Worm (Caenorhabditis elegans) whole organism, L3 larva: Measurements from ENCODE around the gene Y57G11B.3.

Experiments
- R02D3.7 ChIP-seq: fragments of 150-350 bp; optimal IDR thresholded peaks from 2 replicates; lab custom pipeline; 2014; ENCODE audit warnings: missing biosample characterization, missing genetic modification characterization
- ZK546.5 ChIP-seq: sonication (generic microtip); optimal IDR thresholded peaks from 2 replicates; lab custom pipeline; 2017; ENCODE audit warnings: missing biosample characterization, missing genetic modification characterization
- aly-2 ChIP-seq: fragments of 150-350 bp; optimal IDR thresholded peaks from 2 replicates; lab custom pipeline; 2014; ENCODE audit warnings: missing biosample characterization, missing genetic modification characterization
- ama-1 ChIP-seq: fragments of 150-350 bp; optimal IDR thresholded peaks from 2 replicates; lab custom pipeline; 2018
- ceh-16 ChIP-seq: sonication (generic microtip); optimal IDR thresholded peaks from 2 replicates; lab custom pipeline; 2017; ENCODE audit warnings: missing biosample characterization, missing genetic modification characterization
- ceh-28 ChIP-seq: fragments of 150-350 bp; optimal IDR thresholded peaks from 2 replicates; lab custom pipeline; 2014; ENCODE audit warnings: missing biosample characterization, missing genetic modification reagents, missing genetic modification characterization
- ceh-82 ChIP-seq: fragments of 150-350 bp; optimal IDR thresholded peaks from 2 replicates; lab custom pipeline; 2014; ENCODE audit warnings: missing biosample characterization, missing genetic modification characterization
- ceh-9 ChIP-seq: sonication (generic microtip); optimal IDR thresholded peaks from 2 replicates; lab custom pipeline; 2018; ENCODE audit warnings: missing biosample characterization, missing genetic modification characterization
- daf-12 ChIP-seq: fragments of 150-350 bp; optimal IDR thresholded peaks from 2 replicates; lab custom pipeline; 2014; ENCODE audit warnings: missing biosample characterization, missing genetic modification reagents, missing genetic modification characterization
- egl-27 ChIP-seq: sonication (generic microtip); optimal IDR thresholded peaks from 4 replicates; lab custom pipeline; 2017; ENCODE audit warnings: missing biosample characterization, missing genetic modification reagents, missing genetic modification characterization
- egl-5 ChIP-seq: fragments of 150-350 bp; optimal IDR thresholded peaks from 2 replicates; lab custom pipeline; 2017; ENCODE audit warnings: missing biosample characterization, missing genetic modification reagents, missing genetic modification characterization, inconsistent platforms
- elt-1 ChIP-seq: fragments of 150-350 bp; optimal IDR thresholded peaks from 2 replicates; lab custom pipeline; 2014; ENCODE audit warnings: missing biosample characterization, missing genetic modification characterization
- elt-2 ChIP-seq: sonication (generic microtip); optimal IDR thresholded peaks from 2 replicates; lab custom pipeline; 2016; ENCODE audit warnings: missing genetic modification reagents, mild to moderate bottlenecking, missing genetic modification characterization, missing compliant biosample characterization
- elt-3 ChIP-seq, 3 experiments: fragments of 150-350 bp in 1 of 3; sonication (generic microtip) in 2 of 3; optimal IDR thresholded peaks; 2 replicates in 2 of 3; 4 replicates in 1 of 3; lab custom pipeline; 2014 to 2017; ENCODE audit warnings: missing biosample characterization in 3 of 3, missing genetic modification characterization in 3 of 3
- eor-1 ChIP-seq, 2 experiments: fragments of 150-350 bp; optimal IDR thresholded peaks; 2 replicates each; lab custom pipeline; 2014 to 2018; ENCODE audit warnings: missing biosample characterization in 2 of 2, missing genetic modification characterization in 2 of 2
- fkh-10 ChIP-seq: sonication (generic microtip); optimal IDR thresholded peaks from 2 replicates; lab custom pipeline; 2017; ENCODE audit warnings: missing biosample characterization, missing genetic modification reagents, missing genetic modification characterization
- fkh-2 ChIP-seq: fragments of 150-350 bp; optimal IDR thresholded peaks from 2 replicates; lab custom pipeline; 2014; ENCODE audit warnings: missing biosample characterization, missing genetic modification reagents, missing genetic modification characterization
- fos-1 ChIP-seq: fragments of 150-350 bp; optimal IDR thresholded peaks from 2 replicates; lab custom pipeline; 2014; ENCODE audit warnings: missing biosample characterization, missing genetic modification characterization
- jun-1 ChIP-seq: fragments of 150-350 bp; optimal IDR thresholded peaks from 2 replicates; lab custom pipeline; 2014; ENCODE audit warnings: missing biosample characterization, missing genetic modification reagents, missing genetic modification characterization
- lin-39 ChIP-seq: fragments of 150-350 bp; optimal IDR thresholded peaks from 2 replicates; lab custom pipeline; 2018; ENCODE audit warnings: missing biosample characterization, missing genetic modification reagents, missing genetic modification characterization
- lsy-12 ChIP-seq: sonication (generic microtip); optimal IDR thresholded peaks from 2 replicates; lab custom pipeline; 2016; ENCODE audit warnings: mild to moderate bottlenecking, missing genetic modification characterization, missing compliant biosample characterization
- mdl-1 ChIP-seq: fragments of 150-350 bp; optimal IDR thresholded peaks from 2 replicates; lab custom pipeline; 2014; ENCODE audit warnings: missing biosample characterization, missing genetic modification characterization
- mml-1 ChIP-seq: fragments of 150-350 bp; sonication (generic microtip); optimal IDR thresholded peaks from 3 replicates; lab custom pipeline; 2014; ENCODE audit warnings: missing biosample characterization, missing genetic modification characterization
- nfya-1 ChIP-seq: sonication (generic microtip); optimal IDR thresholded peaks from 2 replicates; lab custom pipeline; 2017; ENCODE audit warnings: missing genetic modification characterization, mild to moderate bottlenecking, missing compliant biosample characterization, antibody characterized with exemption, moderate library complexity; ENCODE audit not compliant: insufficient read depth
- nhr-11 ChIP-seq: fragments of 150-350 bp; optimal IDR thresholded peaks from 2 replicates; lab custom pipeline; 2014; ENCODE audit warnings: missing biosample characterization, missing genetic modification characterization
- nhr-12 ChIP-seq: fragments of 150-350 bp; optimal IDR thresholded peaks from 2 replicates; lab custom pipeline; 2014; ENCODE audit warnings: missing biosample characterization, missing genetic modification characterization
- nhr-23 ChIP-seq: fragments of 150-350 bp; optimal IDR thresholded peaks from 2 replicates; lab custom pipeline; 2014; ENCODE audit warnings: missing biosample characterization, missing genetic modification reagents, missing genetic modification characterization
- nhr-25 ChIP-seq: sonication (generic microtip); optimal IDR thresholded peaks from 2 replicates; lab custom pipeline; 2017; ENCODE audit warnings: missing biosample characterization, missing genetic modification characterization
- nhr-28 ChIP-seq: fragments of 150-350 bp; optimal IDR thresholded peaks from 2 replicates; lab custom pipeline; 2014; ENCODE audit warnings: missing biosample characterization, missing genetic modification characterization
- nhr-43 ChIP-seq: sonication (generic microtip); optimal IDR thresholded peaks from 2 replicates; lab custom pipeline; 2016; ENCODE audit warnings: mild to moderate bottlenecking, missing genetic modification characterization, missing compliant biosample characterization; ENCODE audit not compliant: poor library complexity, severe bottlenecking
- nhr-67 ChIP-seq: fragments of 150-350 bp; optimal IDR thresholded peaks from 2 replicates; lab custom pipeline; 2014; ENCODE audit warnings: missing biosample characterization, missing genetic modification characterization
- nhr-76 ChIP-seq: fragments of 150-350 bp; sonication (generic microtip); optimal IDR thresholded peaks from 5 replicates; lab custom pipeline; 2014; ENCODE audit warnings: missing biosample characterization, missing genetic modification characterization
- nhr-77 ChIP-seq: fragments of 150-350 bp; optimal IDR thresholded peaks from 2 replicates; lab custom pipeline; 2014; ENCODE audit warnings: missing biosample characterization, missing genetic modification characterization
- pha-4 ChIP-seq: fragments of 150-350 bp; optimal IDR thresholded peaks from 2 replicates; lab custom pipeline; 2014; ENCODE audit warnings: missing biosample characterization, missing genetic modification reagents, missing genetic modification characterization
- pqm-1 ChIP-seq: fragments of 150-350 bp; optimal IDR thresholded peaks from 2 replicates; lab custom pipeline; 2017; ENCODE audit warnings: missing biosample characterization, missing genetic modification characterization, inconsistent platforms
- sea-2 ChIP-seq: fragments of 150-350 bp; sonication (generic microtip); optimal IDR thresholded peaks from 4 replicates; lab custom pipeline; 2014; ENCODE audit warnings: missing biosample characterization, missing genetic modification reagents, missing genetic modification characterization
- skn-1 ChIP-seq: fragments of 150-350 bp; optimal IDR thresholded peaks from 2 replicates; lab custom pipeline; 2014; ENCODE audit warnings: missing biosample characterization, missing genetic modification characterization
- snpc-4 ChIP-seq: fragments of 150-350 bp; optimal IDR thresholded peaks from 2 replicates; lab custom pipeline; 2014; ENCODE audit warnings: missing biosample characterization, missing genetic modification characterization
- tbx-2 ChIP-seq: sonication (generic microtip); optimal IDR thresholded peaks from 2 replicates; lab custom pipeline; 2016; ENCODE audit warnings: mild to moderate bottlenecking, missing genetic modification characterization, missing compliant biosample characterization
- unc-39 ChIP-seq: sonication (generic microtip); optimal IDR thresholded peaks from 4 replicates; lab custom pipeline; 2017; ENCODE audit warnings: missing biosample characterization, missing genetic modification characterization
- unc-62 ChIP-seq: fragments of 150-350 bp; sonication (generic microtip); optimal IDR thresholded peaks from 4 replicates; lab custom pipeline; 2014; ENCODE audit warnings: missing biosample characterization, missing genetic modification reagents, missing genetic modification characterization
- zag-1 ChIP-seq: fragments of 150-350 bp; optimal IDR thresholded peaks from 2 replicates; lab custom pipeline; 2014; ENCODE audit warnings: missing biosample characterization, missing genetic modification characterization
- ztf-11 ChIP-seq: fragments of 150-350 bp; optimal IDR thresholded peaks from 2 replicates; lab custom pipeline; 2014; ENCODE audit warnings: missing biosample characterization, missing genetic modification characterization
- ztf-4 ChIP-seq: fragments of 150-350 bp; optimal IDR thresholded peaks from 2 replicates; lab custom pipeline; 2014; ENCODE audit warnings: missing biosample characterization, missing genetic modification characterization

The Y57G11B.3 gene

ce11 chrIV:14586759-14587158, 12.6 kb upstream of the Y57G11B.3 start:
- TF ChIP-seq skn-1 (tag; lab: Kevin White, UChicago) = no peak
- no peak for TF ChIP-seq nhr-77
- no peak for TF ChIP-seq jun-1
- TF ChIP-seq nhr-28 = no peak
- no peak for TF ChIP-seq pha-4 (tag; lab: Kevin White, UChicago)
- TF ChIP-seq unc-39 (tag; lab: Kevin White, UChicago) = no peak
- TF ChIP-seq eor-1 (tag; optimal IDR thresholded peaks at IDR 0.05; lab: Kevin White, UChicago) = no peak
- TF ChIP-seq nhr-23 = no peak
- TF ChIP-seq sea-2 (GFP tag; lab: Kevin White, UChicago) = no peak
- no peak for TF ChIP-seq elt-2
- TF ChIP-seq ama-1 (lab: Kevin White, UChicago) = no peak
- TF ChIP-seq daf-12 (tag; lab: Kevin White, UChicago) = no peak
- TF ChIP-seq elt-1 (tag; lab: Kevin White, UChicago) = no peak
- TF ChIP-seq aly-2 (tag; lab: Kevin White, UChicago) = no peak
- TF ChIP-seq egl-5 (tag; lab: Kevin White, UChicago) = no peak
- no peak for TF ChIP-seq ceh-28 (tag; lab: Kevin White, UChicago)
- no peak for TF ChIP-seq elt-3 (tag; optimal IDR thresholded peaks at IDR 0.05; lab: Kevin White, UChicago)

ce11 chrIV:14580939-14581338, 6.8 kb upstream of the Y57G11B.3 start, which contains the start of gene irld-18:
Gene irld-18 (minus strand): TSS chrIV:14581039.
- no peak for TF ChIP-seq elt-1 (tag; lab: Kevin White, UChicago)
- no peak for TF ChIP-seq ZK546.5
- TF ChIP-seq zag-1 = no peak
- TF ChIP-seq nhr-76 = no peak
- TF ChIP-seq sea-2 (GFP tag; lab: Kevin White, UChicago) = no peak
- no peak for TF ChIP-seq nhr-12
- TF ChIP-seq nhr-28 = no peak
- TF ChIP-seq ceh-16 (tag; lab: Kevin White, UChicago) = no peak
- no peak for TF ChIP-seq fkh-2 (tag; lab: Kevin White, UChicago)
- TF ChIP-seq tbx-2 (tag; lab: Kevin White, UChicago) = no peak
- TF ChIP-seq egl-27 (tag; lab: Kevin White, UChicago) = no peak
- TF ChIP-seq nhr-77 = no peak
- TF ChIP-seq lin-39 (tag; lab: Kevin White, UChicago) = no peak

ce11 chrIV:14578650-14579193, 4.5 kb upstream of the Y57G11B.3 start, which contains the start of gene Y57G11B.8:
Gene Y57G11B.8 (minus strand): TSS chrIV:14578700.
- TF ChIP-seq nhr-11 (tag; lab: Kevin White, UChicago) (no peak), nhr-43 (tag; lab: Kevin White, UChicago) (no peak), unc-62 (GFP tag; lab: Kevin White, UChicago) (no peak), unc-39 (tag; lab: Kevin White, UChicago) (no peak), lsy-12 (tag; lab: Kevin White, UChicago) (no peak), lin-39 (tag; lab: Kevin White, UChicago) (no peak), eor-1 (tag; optimal IDR thresholded peaks at IDR 0.05; lab: Kevin White, UChicago) (no peak), tbx-2 (tag; lab: Kevin White, UChicago) (no peak), skn-1 (tag; lab: Kevin White, UChicago) (no peak), pqm-1 (tag; lab: Kevin White, UChicago) (no peak), egl-27 (tag; lab: Kevin White, UChicago) (no peak)

- TF ChIP-seq nhr-23 (no peak), snpc-4 (peak; percentile 41), pha-4 (tag; lab: Kevin White, UChicago) (no peak), aly-2 (tag; lab: Kevin White, UChicago) (no peak), R02D3.7 (tag; lab: Kevin White, UChicago) (no peak), elt-1 (tag; lab: Kevin White, UChicago) (no peak), nhr-12 (no peak), lsy-12 (tag; lab: Kevin White, UChicago) (peak; percentile 1), elt-3 (tag; optimal IDR thresholded peaks at IDR 0.05; lab: Kevin White, UChicago) (no peak), ztf-4 (no peak), ama-1 (lab: Kevin White, UChicago) (no peak), ceh-28 (tag; lab: Kevin White, UChicago) (no peak), ceh-9 (tag; lab: Kevin White, UChicago) (no peak), ZK546.5 (no peak), ceh-82 (tag; lab: Kevin White, UChicago) (no peak), jun-1 (no peak), nhr-43 (tag; lab: Kevin White, UChicago) (peak; percentile 58), eor-1 (tag; optimal IDR thresholded peaks at IDR 0.05; lab: Kevin White, UChicago) (no peak), nhr-25 (tag; lab: Kevin White, UChicago) (no peak), nfya-1 (peak; percentile 58), mdl-1 (no peak), nhr-28 (no peak), fkh-10 (GFP tag; lab: Kevin White, UChicago) (no peak), daf-12 (tag; lab: Kevin White, UChicago) (no peak), lin-39 (tag; lab: Kevin White, UChicago) (no peak), mml-1 (tag; lab: Kevin White, UChicago) (no peak), zag-1 (no peak), fos-1 (tag; lab: Kevin White, UChicago) (no peak), unc-39 (tag; lab: Kevin White, UChicago) (no peak), egl-27 (tag; lab: Kevin White, UChicago) (no peak), nhr-67 (no peak), ztf-11 (no peak), unc-62 (GFP tag; lab: Kevin White, UChicago) (no peak)
Measured at ce11 chrIV:14576471-14576870, 2.3 kb upstream of the Y57G11B.3 start.
